Worm (Caenorhabditis elegans) whole organism, L1 larva: ENCODE data around the gene hira-1.

Source experiments
- C04F5.9 ChIP-seq: sonication (generic microtip); optimal IDR thresholded peaks from 2 replicates; lab custom pipeline; 2016; ENCODE audit warnings: missing genetic modification characterization, missing compliant biosample characterization
- ama-1 ChIP-seq: fragments of 150-350 bp; optimal IDR thresholded peaks from 2 replicates; lab custom pipeline; 2014
- ceh-63 ChIP-seq: fragments of 200-800 bp; sonication (Bioruptor generic); optimal IDR thresholded peaks from 2 replicates; lab custom pipeline; 2018; ENCODE audit warnings: mild to moderate bottlenecking, missing genetic modification characterization, missing compliant biosample characterization
- ceh-82 ChIP-seq, 3 experiments: fragments of 150-350 bp in 1 of 3; sonication (generic microtip) in 2 of 3; optimal IDR thresholded peaks; 2 replicates each; lab custom pipeline; 2014 to 2017; ENCODE audit warnings: missing biosample characterization in 3 of 3, missing genetic modification characterization in 3 of 3
- efl-1 ChIP-seq, 4 experiments: fragments of 150-350 bp; optimal IDR thresholded peaks in 3 of 4; peaks in 1 of 4; 1 replicate in 1 of 4; 2 replicates in 3 of 4; lab custom pipeline; 2014; ENCODE audit warnings: missing biosample characterization in 2 of 4, missing genetic modification characterization in 2 of 4, missing genetic modification reagents in 2 of 4
- elt-3 ChIP-seq, 6 experiments: fragments of 150-350 bp in 1 of 6; sonication (generic microtip); optimal IDR thresholded peaks; 2 replicates each; lab custom pipeline; 2017 to 2018; ENCODE audit warnings: missing biosample characterization in 6 of 6, missing genetic modification characterization in 6 of 6, inconsistent platforms in 1 of 6
- lin-14 ChIP-seq: fragments of 200-800 bp; sonication (Bioruptor generic); optimal IDR thresholded peaks from 2 replicates; lab custom pipeline; 2018; ENCODE audit warnings: mild to moderate bottlenecking, missing genetic modification characterization, moderate library complexity, missing compliant biosample characterization
- mep-1 ChIP-seq: fragments of 150-350 bp; optimal IDR thresholded peaks from 2 replicates; lab custom pipeline; 2014; ENCODE audit warnings: missing biosample characterization, missing genetic modification characterization
- nhr-11 ChIP-seq: fragments of 150-350 bp; optimal IDR thresholded peaks from 2 replicates; lab custom pipeline; 2014; ENCODE audit warnings: missing biosample characterization, missing genetic modification characterization
- nhr-47 ChIP-seq: sonication (generic microtip); optimal IDR thresholded peaks from 2 replicates; lab custom pipeline; 2016; ENCODE audit warnings: mild to moderate bottlenecking, missing genetic modification characterization, moderate library complexity, missing compliant biosample characterization
- nhr-76 ChIP-seq: sonication (generic microtip); optimal IDR thresholded peaks from 2 replicates; lab custom pipeline; 2017; ENCODE audit warnings: missing biosample characterization, missing genetic modification characterization
- sox-4 ChIP-seq: sonication (generic microtip); optimal IDR thresholded peaks from 2 replicates; lab custom pipeline; 2016; ENCODE audit warnings: missing genetic modification characterization, missing compliant biosample characterization
- sup-37 ChIP-seq: fragments of 200-800 bp; sonication (Bioruptor generic); optimal IDR thresholded peaks from 2 replicates; lab custom pipeline; 2018; ENCODE audit warnings: mild to moderate bottlenecking, missing genetic modification characterization, missing compliant biosample characterization
- unc-62 ChIP-seq: fragments of 150-350 bp; optimal IDR thresholded peaks from 2 replicates; lab custom pipeline; 2014; ENCODE audit warnings: missing biosample characterization, missing genetic modification reagents, missing genetic modification characterization

ce11 chrIII:5141935-5142334 is 49.0 kb upstream of the hira-1 start:
- TF ChIP-seq sox-4 (tag; lab: Kevin White, UChicago): no peak
- TF ChIP-seq ceh-63 (GFP tag; lab: Kevin White, UChicago): no peak
- no peak for TF ChIP-seq unc-62 (GFP tag; lab: Kevin White, UChicago)
- no peak for TF ChIP-seq nhr-47 (tag; lab: Kevin White, UChicago)
- TF ChIP-seq efl-1 (optimal IDR thresholded peaks at IDR 0.05; lab: Kevin White, UChicago): no peak
- peak in 1 of 2 experiments; percentile 53 for TF ChIP-seq efl-1 (GFP tag; optimal IDR thresholded peaks at IDR 0.05 in 1 of 2; lab: Kevin White, UChicago)
- no peak for TF ChIP-seq mep-1 (tag; lab: Kevin White, UChicago)
- TF ChIP-seq nhr-11 (tag; lab: Kevin White, UChicago): no peak
- TF ChIP-seq lin-14: peak; percentile 37
- no peak for TF ChIP-seq C04F5.9 (tag; lab: Kevin White, UChicago)
- TF ChIP-seq ceh-82 (tag; optimal IDR thresholded peaks at IDR 0.05; lab: Kevin White, UChicago): no peak
- peak in 1 of 6 experiments; percentile 28 for TF ChIP-seq elt-3 (tag; optimal IDR thresholded peaks at IDR 0.05; lab: Kevin White, UChicago)
- no peak for TF ChIP-seq nhr-76 (tag; lab: Kevin White, UChicago)
- no peak for TF ChIP-seq ama-1 (lab: Kevin White, UChicago)
- no peak for TF ChIP-seq sup-37 (GFP tag; lab: Kevin White, UChicago)
